Worm (Caenorhabditis elegans) whole organism, L3 larva: ENCODE data around the gene F32D8.1.

ENCODE experiments used
- R02D3.7 ChIP-seq: fragments of 150-350 bp; optimal IDR thresholded peaks from 2 replicates; lab custom pipeline; 2014; ENCODE audit warnings: missing biosample characterization, missing genetic modification characterization
- ZK546.5 ChIP-seq: sonication (generic microtip); optimal IDR thresholded peaks from 2 replicates; lab custom pipeline; 2017; ENCODE audit warnings: missing biosample characterization, missing genetic modification characterization
- aly-2 ChIP-seq: fragments of 150-350 bp; optimal IDR thresholded peaks from 2 replicates; lab custom pipeline; 2014; ENCODE audit warnings: missing biosample characterization, missing genetic modification characterization
- ama-1 ChIP-seq: fragments of 150-350 bp; optimal IDR thresholded peaks from 2 replicates; lab custom pipeline; 2018
- ceh-16 ChIP-seq: sonication (generic microtip); optimal IDR thresholded peaks from 2 replicates; lab custom pipeline; 2017; ENCODE audit warnings: missing biosample characterization, missing genetic modification characterization
- ceh-28 ChIP-seq: fragments of 150-350 bp; optimal IDR thresholded peaks from 2 replicates; lab custom pipeline; 2014; ENCODE audit warnings: missing biosample characterization, missing genetic modification reagents, missing genetic modification characterization
- ceh-82 ChIP-seq: fragments of 150-350 bp; optimal IDR thresholded peaks from 2 replicates; lab custom pipeline; 2014; ENCODE audit warnings: missing biosample characterization, missing genetic modification characterization
- ceh-9 ChIP-seq: sonication (generic microtip); optimal IDR thresholded peaks from 2 replicates; lab custom pipeline; 2018; ENCODE audit warnings: missing biosample characterization, missing genetic modification characterization
- daf-12 ChIP-seq: fragments of 150-350 bp; optimal IDR thresholded peaks from 2 replicates; lab custom pipeline; 2014; ENCODE audit warnings: missing biosample characterization, missing genetic modification reagents, missing genetic modification characterization
- egl-27 ChIP-seq: sonication (generic microtip); optimal IDR thresholded peaks from 4 replicates; lab custom pipeline; 2017; ENCODE audit warnings: missing biosample characterization, missing genetic modification reagents, missing genetic modification characterization
- egl-5 ChIP-seq: fragments of 150-350 bp; optimal IDR thresholded peaks from 2 replicates; lab custom pipeline; 2017; ENCODE audit warnings: missing biosample characterization, missing genetic modification reagents, missing genetic modification characterization, inconsistent platforms
- elt-1 ChIP-seq: fragments of 150-350 bp; optimal IDR thresholded peaks from 2 replicates; lab custom pipeline; 2014; ENCODE audit warnings: missing biosample characterization, missing genetic modification characterization
- elt-2 ChIP-seq: sonication (generic microtip); optimal IDR thresholded peaks from 2 replicates; lab custom pipeline; 2016; ENCODE audit warnings: missing genetic modification reagents, mild to moderate bottlenecking, missing genetic modification characterization, missing compliant biosample characterization
- elt-3 ChIP-seq, 3 experiments: fragments of 150-350 bp in 1 of 3; sonication (generic microtip) in 2 of 3; optimal IDR thresholded peaks; 2 replicates in 2 of 3; 4 replicates in 1 of 3; lab custom pipeline; 2014 to 2017; ENCODE audit warnings: missing biosample characterization in 3 of 3, missing genetic modification characterization in 3 of 3
- eor-1 ChIP-seq, 2 experiments: fragments of 150-350 bp; optimal IDR thresholded peaks; 2 replicates each; lab custom pipeline; 2014 to 2018; ENCODE audit warnings: missing biosample characterization in 2 of 2, missing genetic modification characterization in 2 of 2
- fkh-10 ChIP-seq: sonication (generic microtip); optimal IDR thresholded peaks from 2 replicates; lab custom pipeline; 2017; ENCODE audit warnings: missing biosample characterization, missing genetic modification reagents, missing genetic modification characterization
- fkh-2 ChIP-seq: fragments of 150-350 bp; optimal IDR thresholded peaks from 2 replicates; lab custom pipeline; 2014; ENCODE audit warnings: missing biosample characterization, missing genetic modification reagents, missing genetic modification characterization
- fos-1 ChIP-seq: fragments of 150-350 bp; optimal IDR thresholded peaks from 2 replicates; lab custom pipeline; 2014; ENCODE audit warnings: missing biosample characterization, missing genetic modification characterization
- hmg-11 ChIP-seq: sonication (generic microtip); optimal IDR thresholded peaks from 2 replicates; lab custom pipeline; 2016; ENCODE audit warnings: missing genetic modification characterization, missing compliant biosample characterization
- jun-1 ChIP-seq: fragments of 150-350 bp; optimal IDR thresholded peaks from 2 replicates; lab custom pipeline; 2014; ENCODE audit warnings: missing biosample characterization, missing genetic modification reagents, missing genetic modification characterization
- lin-15B ChIP-seq: fragments of 150-350 bp; optimal IDR thresholded peaks from 2 replicates; lab custom pipeline; 2014; ENCODE audit warnings: missing biosample characterization, missing genetic modification characterization
- lin-39 ChIP-seq: fragments of 150-350 bp; optimal IDR thresholded peaks from 2 replicates; lab custom pipeline; 2018; ENCODE audit warnings: missing biosample characterization, missing genetic modification reagents, missing genetic modification characterization
- lsy-12 ChIP-seq: sonication (generic microtip); optimal IDR thresholded peaks from 2 replicates; lab custom pipeline; 2016; ENCODE audit warnings: mild to moderate bottlenecking, missing genetic modification characterization, missing compliant biosample characterization
- mdl-1 ChIP-seq: fragments of 150-350 bp; optimal IDR thresholded peaks from 2 replicates; lab custom pipeline; 2014; ENCODE audit warnings: missing biosample characterization, missing genetic modification characterization
- mml-1 ChIP-seq: fragments of 150-350 bp; sonication (generic microtip); optimal IDR thresholded peaks from 3 replicates; lab custom pipeline; 2014; ENCODE audit warnings: missing biosample characterization, missing genetic modification characterization
- nfya-1 ChIP-seq: sonication (generic microtip); optimal IDR thresholded peaks from 2 replicates; lab custom pipeline; 2017; ENCODE audit warnings: missing genetic modification characterization, mild to moderate bottlenecking, missing compliant biosample characterization, antibody characterized with exemption, moderate library complexity; ENCODE audit not compliant: insufficient read depth
- nhr-11 ChIP-seq: fragments of 150-350 bp; optimal IDR thresholded peaks from 2 replicates; lab custom pipeline; 2014; ENCODE audit warnings: missing biosample characterization, missing genetic modification characterization
- nhr-12 ChIP-seq: fragments of 150-350 bp; optimal IDR thresholded peaks from 2 replicates; lab custom pipeline; 2014; ENCODE audit warnings: missing biosample characterization, missing genetic modification characterization
- nhr-23 ChIP-seq: fragments of 150-350 bp; optimal IDR thresholded peaks from 2 replicates; lab custom pipeline; 2014; ENCODE audit warnings: missing biosample characterization, missing genetic modification reagents, missing genetic modification characterization
- nhr-237 ChIP-seq: fragments of 150-350 bp; optimal IDR thresholded peaks from 2 replicates; lab custom pipeline; 2014; ENCODE audit warnings: missing biosample characterization, missing genetic modification characterization
- nhr-25 ChIP-seq: sonication (generic microtip); optimal IDR thresholded peaks from 2 replicates; lab custom pipeline; 2017; ENCODE audit warnings: missing biosample characterization, missing genetic modification characterization
- nhr-28 ChIP-seq: fragments of 150-350 bp; optimal IDR thresholded peaks from 2 replicates; lab custom pipeline; 2014; ENCODE audit warnings: missing biosample characterization, missing genetic modification characterization
- nhr-43 ChIP-seq: sonication (generic microtip); optimal IDR thresholded peaks from 2 replicates; lab custom pipeline; 2016; ENCODE audit warnings: mild to moderate bottlenecking, missing genetic modification characterization, missing compliant biosample characterization; ENCODE audit not compliant: poor library complexity, severe bottlenecking
- nhr-67 ChIP-seq: fragments of 150-350 bp; optimal IDR thresholded peaks from 2 replicates; lab custom pipeline; 2014; ENCODE audit warnings: missing biosample characterization, missing genetic modification characterization
- nhr-76 ChIP-seq: fragments of 150-350 bp; sonication (generic microtip); optimal IDR thresholded peaks from 5 replicates; lab custom pipeline; 2014; ENCODE audit warnings: missing biosample characterization, missing genetic modification characterization
- nhr-77 ChIP-seq: fragments of 150-350 bp; optimal IDR thresholded peaks from 2 replicates; lab custom pipeline; 2014; ENCODE audit warnings: missing biosample characterization, missing genetic modification characterization
- pha-4 ChIP-seq: fragments of 150-350 bp; optimal IDR thresholded peaks from 2 replicates; lab custom pipeline; 2014; ENCODE audit warnings: missing biosample characterization, missing genetic modification reagents, missing genetic modification characterization
- pqm-1 ChIP-seq: fragments of 150-350 bp; optimal IDR thresholded peaks from 2 replicates; lab custom pipeline; 2017; ENCODE audit warnings: missing biosample characterization, missing genetic modification characterization, inconsistent platforms
- sea-2 ChIP-seq: fragments of 150-350 bp; sonication (generic microtip); optimal IDR thresholded peaks from 4 replicates; lab custom pipeline; 2014; ENCODE audit warnings: missing biosample characterization, missing genetic modification reagents, missing genetic modification characterization
- skn-1 ChIP-seq: fragments of 150-350 bp; optimal IDR thresholded peaks from 2 replicates; lab custom pipeline; 2014; ENCODE audit warnings: missing biosample characterization, missing genetic modification characterization
- snpc-4 ChIP-seq: fragments of 150-350 bp; optimal IDR thresholded peaks from 2 replicates; lab custom pipeline; 2014; ENCODE audit warnings: missing biosample characterization, missing genetic modification characterization
- tbx-2 ChIP-seq: sonication (generic microtip); optimal IDR thresholded peaks from 2 replicates; lab custom pipeline; 2016; ENCODE audit warnings: mild to moderate bottlenecking, missing genetic modification characterization, missing compliant biosample characterization
- unc-39 ChIP-seq: sonication (generic microtip); optimal IDR thresholded peaks from 4 replicates; lab custom pipeline; 2017; ENCODE audit warnings: missing biosample characterization, missing genetic modification characterization
- unc-62 ChIP-seq: fragments of 150-350 bp; sonication (generic microtip); optimal IDR thresholded peaks from 4 replicates; lab custom pipeline; 2014; ENCODE audit warnings: missing biosample characterization, missing genetic modification reagents, missing genetic modification characterization
- zag-1 ChIP-seq: fragments of 150-350 bp; optimal IDR thresholded peaks from 2 replicates; lab custom pipeline; 2014; ENCODE audit warnings: missing biosample characterization, missing genetic modification characterization
- ztf-11 ChIP-seq: fragments of 150-350 bp; optimal IDR thresholded peaks from 2 replicates; lab custom pipeline; 2014; ENCODE audit warnings: missing biosample characterization, missing genetic modification characterization
- ztf-4 ChIP-seq: fragments of 150-350 bp; optimal IDR thresholded peaks from 2 replicates; lab custom pipeline; 2014; ENCODE audit warnings: missing biosample characterization, missing genetic modification characterization

The F32D8.1 gene

DNA sequence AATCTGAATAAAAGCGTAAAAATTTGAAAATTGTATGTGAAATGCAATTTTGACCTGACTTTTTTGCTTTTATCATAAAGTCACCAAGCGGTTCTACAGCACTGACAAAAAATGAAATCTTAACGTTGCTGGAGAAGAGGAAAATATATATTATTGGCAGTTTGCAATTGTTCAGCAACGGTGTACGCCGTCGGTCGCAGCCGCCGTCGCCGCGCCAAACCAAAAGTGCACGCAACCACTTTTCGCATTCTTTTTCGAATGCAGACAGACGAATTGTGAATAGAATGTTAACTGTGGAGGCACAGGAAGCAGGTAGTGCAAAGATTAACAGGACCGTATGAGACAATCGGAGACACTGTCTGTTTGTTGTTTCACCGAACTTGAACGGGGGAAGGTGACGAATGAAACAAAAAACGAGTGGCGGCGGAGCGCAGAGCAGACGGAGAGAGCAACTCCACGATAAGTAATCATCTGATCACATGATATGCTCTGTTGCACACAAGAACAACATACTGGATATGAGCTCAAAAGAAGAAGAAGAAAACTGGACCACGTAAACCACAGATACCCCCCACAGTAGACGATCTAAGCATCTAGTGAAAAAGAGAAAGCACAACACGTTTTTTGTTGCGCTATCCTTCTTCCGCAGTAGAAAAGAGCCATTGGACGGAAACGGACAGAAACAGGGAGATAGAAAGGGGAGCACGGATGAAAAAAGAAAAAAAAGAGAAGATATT lies 23.6 kb upstream of the F32D8.1 start (continued):
- TF ChIP-seq mdl-1 (tag; lab: Kevin White, UChicago): no peak
- TF ChIP-seq, all 47 proteins: peak for 10

DNA sequence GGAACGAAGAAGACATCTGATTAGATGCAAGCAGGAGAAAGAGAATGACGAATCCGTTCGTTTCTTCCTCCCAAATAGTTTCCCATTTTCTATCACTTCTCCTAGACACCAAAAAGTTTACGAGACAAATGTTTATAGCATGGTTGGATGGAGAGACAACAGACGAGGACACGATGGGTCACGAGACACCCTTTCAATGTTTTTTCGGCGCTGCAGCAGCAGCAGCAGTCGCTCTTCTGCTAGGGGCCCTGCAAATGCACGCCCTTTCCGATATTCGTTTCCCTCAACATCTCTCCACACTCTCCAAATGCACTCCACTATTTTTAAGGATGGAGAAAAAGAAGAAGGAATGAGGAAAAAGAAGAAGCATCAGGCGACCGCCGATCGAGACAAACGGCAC lies 22.3 kb upstream of the F32D8.1 start:
- TF ChIP-seq nhr-23 (tag; lab: Kevin White, UChicago): peak; percentile 56
- no peak for TF ChIP-seq unc-62 (GFP tag; lab: Kevin White, UChicago)
- TF ChIP-seq daf-12 (tag; lab: Kevin White, UChicago): no peak
- no peak for TF ChIP-seq sea-2 (GFP tag; lab: Kevin White, UChicago)
- no peak for TF ChIP-seq eor-1 (tag; optimal IDR thresholded peaks at IDR 0.05; lab: Kevin White, UChicago)
- peak; percentile 31 for TF ChIP-seq jun-1 (tag; lab: Kevin White, UChicago)
- TF ChIP-seq mml-1 (tag; lab: Kevin White, UChicago): no peak
- peak; percentile 71 for TF ChIP-seq mdl-1 (tag; lab: Kevin White, UChicago)
- TF ChIP-seq nhr-76: no peak
- TF ChIP-seq skn-1 (tag; lab: Kevin White, UChicago): peak; percentile 19
- no peak for TF ChIP-seq ceh-16 (tag; lab: Kevin White, UChicago)
- TF ChIP-seq fkh-10 (GFP tag; lab: Kevin White, UChicago): peak; percentile 59
- peak; percentile 35 for TF ChIP-seq ztf-4 (tag; lab: Kevin White, UChicago)
- no peak for TF ChIP-seq fkh-2 (tag; lab: Kevin White, UChicago)
- no peak for TF ChIP-seq ZK546.5 (tag; lab: Kevin White, UChicago)
- TF ChIP-seq nhr-43 (tag; lab: Kevin White, UChicago): peak; percentile 65
- TF ChIP-seq egl-5 (tag; lab: Kevin White, UChicago): peak; percentile 88
- peak; percentile 59 for TF ChIP-seq lsy-12 (tag; lab: Kevin White, UChicago)
- TF ChIP-seq egl-27 (tag; lab: Kevin White, UChicago): peak; percentile 62
- no peak for TF ChIP-seq elt-1 (tag; lab: Kevin White, UChicago)
- TF ChIP-seq nfya-1 (tag; lab: Kevin White, UChicago): peak; percentile 85
- no peak for TF ChIP-seq pqm-1
- peak; percentile 63 for TF ChIP-seq nhr-11 (tag; lab: Kevin White, UChicago)
- no peak for TF ChIP-seq nhr-237 (tag; lab: Kevin White, UChicago)
- no peak for TF ChIP-seq nhr-77
- no peak for TF ChIP-seq R02D3.7 (tag; lab: Kevin White, UChicago)
- TF ChIP-seq ceh-28 (tag; lab: Kevin White, UChicago): peak; percentile 52
- no peak for TF ChIP-seq nhr-67
- peak; percentile 69 for TF ChIP-seq hmg-11 (tag; lab: Kevin White, UChicago)
- peak; percentile 2 for TF ChIP-seq snpc-4 (tag; lab: Kevin White, UChicago)
- peak; percentile 77 for TF ChIP-seq tbx-2 (tag; lab: Kevin White, UChicago)
- TF ChIP-seq elt-2: peak; percentile 36
- no peak for TF ChIP-seq ztf-11 (tag; lab: Kevin White, UChicago)
- TF ChIP-seq unc-39 (tag; lab: Kevin White, UChicago): no peak
- TF ChIP-seq lin-39 (tag; lab: Kevin White, UChicago): peak; percentile 87
- TF ChIP-seq nhr-25: no peak
- peak; percentile 59 for TF ChIP-seq pha-4 (tag; lab: Kevin White, UChicago)
- TF ChIP-seq ama-1 (lab: Kevin White, UChicago): peak; percentile 52
- no peak for TF ChIP-seq nhr-28 (tag; lab: Kevin White, UChicago)
- no peak for TF ChIP-seq lin-15B
- TF ChIP-seq aly-2: no peak
- no peak for TF ChIP-seq elt-3 (tag; optimal IDR thresholded peaks at IDR 0.05; lab: Kevin White, UChicago)
- no peak for TF ChIP-seq ceh-9 (tag; lab: Kevin White, UChicago)
- no peak for TF ChIP-seq ceh-82 (tag; lab: Kevin White, UChicago)
- TF ChIP-seq fos-1: no peak
- peak; percentile 66 for TF ChIP-seq zag-1 (tag; lab: Kevin White, UChicago)
- TF ChIP-seq nhr-12 (tag; lab: Kevin White, UChicago): no peak
